Fruit fly (Drosophila melanogaster) whole organism, embryonic: Measurements from ENCODE around the gene CG32483.

Experiments used
- Atf3 ChIP-seq: fragments of 200-800 bp; sonication (Bioruptor generic); optimal IDR thresholded peaks from 3 replicates; lab custom pipeline; 2016; ENCODE audit warnings: missing biosample characterization, missing genetic modification characterization
- Atf6 ChIP-seq: fragments of 200-800 bp; sonication (Bioruptor generic); IDR thresholded peaks from 2 replicates; pipeline ENCODE4 v1.3.6; 2022; ENCODE audit warnings: missing biosample characterization, missing genetic modification characterization
- CG10274 ChIP-seq: fragments of 200-800 bp; sonication (Bioruptor generic); optimal IDR thresholded peaks from 3 replicates; lab custom pipeline; 2017; ENCODE audit warnings: missing biosample characterization, mild to moderate bottlenecking, missing genetic modification characterization
- CG10654 ChIP-seq: fragments of 200-800 bp; sonication (Bioruptor generic); optimal IDR thresholded peaks from 2 replicates; lab custom pipeline; 2016; ENCODE audit warnings: missing biosample characterization, missing genetic modification characterization
- CG12744 ChIP-seq: fragments of 200-800 bp; sonication (Bioruptor generic); optimal IDR thresholded peaks from 2 replicates; lab custom pipeline; 2016; ENCODE audit warnings: missing biosample characterization, missing genetic modification characterization
- CG14710 ChIP-seq: fragments of 200-800 bp; sonication (Bioruptor generic); optimal IDR thresholded peaks from 3 replicates; lab custom pipeline; 2019; ENCODE audit warnings: missing biosample characterization, mild to moderate bottlenecking, missing genetic modification characterization, moderate library complexity
- CG14860 ChIP-seq: fragments of 200-800 bp; sonication (Bioruptor generic); IDR thresholded peaks from 3 replicates; pipeline ENCODE4 v1.3.6; 2022; ENCODE audit warnings: missing biosample characterization, missing genetic modification characterization; ENCODE audit not compliant: partially characterized antibody
- CG17361 ChIP-seq: fragments of 200-800 bp; sonication (Bioruptor generic); IDR thresholded peaks from 3 replicates; pipeline ENCODE4 v1.3.6; 2022; ENCODE audit warnings: missing biosample characterization, missing genetic modification characterization
- CG2116 ChIP-seq: fragments of 200-800 bp; sonication (Bioruptor generic); optimal IDR thresholded peaks from 3 replicates; lab custom pipeline; 2018; ENCODE audit warnings: missing biosample characterization, mild to moderate bottlenecking, missing genetic modification characterization
- CG30403 ChIP-seq: fragments of 200-800 bp; sonication (Bioruptor generic); optimal IDR thresholded peaks from 3 replicates; lab custom pipeline; 2016; ENCODE audit warnings: missing biosample characterization, missing genetic modification characterization
- CG33557 ChIP-seq: fragments of 200-800 bp; sonication (Bioruptor generic); optimal IDR thresholded peaks from 2 replicates; lab custom pipeline; 2019; ENCODE audit warnings: missing biosample characterization, mild to moderate bottlenecking, missing genetic modification characterization, moderate library complexity
- CG34376 ChIP-seq: fragments of 200-800 bp; sonication (Bioruptor generic); optimal IDR thresholded peaks from 2 replicates; lab custom pipeline; 2018; ENCODE audit warnings: missing biosample characterization, mild to moderate bottlenecking, missing genetic modification characterization
- CG4404 ChIP-seq: fragments of 200-800 bp; sonication (Bioruptor generic); IDR thresholded peaks from 2 replicates; pipeline ENCODE4 v1.3.6; 2022; ENCODE audit warnings: missing biosample characterization, missing genetic modification characterization
- CG4424 ChIP-seq: fragments of 200-800 bp; sonication (Bioruptor generic); optimal IDR thresholded peaks from 3 replicates; lab custom pipeline; 2016; ENCODE audit warnings: missing biosample characterization, missing genetic modification characterization
- CG8478 ChIP-seq: fragments of >200 bp; optimal IDR thresholded peaks from 2 replicates; lab custom pipeline; 2018
- CG9797 ChIP-seq: fragments of 200-800 bp; sonication (Bioruptor generic); optimal IDR thresholded peaks from 3 replicates; lab custom pipeline; 2018; ENCODE audit warnings: missing biosample characterization, mild to moderate bottlenecking, missing genetic modification characterization
- CG9932 ChIP-seq: fragments of 200-800 bp; sonication (Bioruptor generic); IDR thresholded peaks from 2 replicates; pipeline ENCODE4 v1.3.6; 2022; ENCODE audit warnings: missing biosample characterization, missing genetic modification characterization
- Chrac-16 ChIP-seq: fragments of 200-800 bp; sonication (Bioruptor generic); optimal IDR thresholded peaks from 3 replicates; lab custom pipeline; 2016; ENCODE audit warnings: missing biosample characterization, missing genetic modification characterization
- CoRest ChIP-seq: fragments of 200-800 bp; sonication (Bioruptor generic); optimal IDR thresholded peaks from 3 replicates; lab custom pipeline; 2018; ENCODE audit warnings: missing biosample characterization, mild to moderate bottlenecking, missing genetic modification characterization, moderate library complexity
- Dek ChIP-seq: fragments of 200-800 bp; sonication (Bioruptor generic); optimal IDR thresholded peaks from 3 replicates; lab custom pipeline; 2019; ENCODE audit warnings: missing biosample characterization, mild to moderate bottlenecking, missing genetic modification characterization, moderate library complexity
- Drgx ChIP-seq: fragments of 200-800 bp; sonication (Bioruptor generic); IDR thresholded peaks from 2 replicates; pipeline ENCODE4 v1.3.6; 2022; ENCODE audit warnings: missing biosample characterization, missing genetic modification characterization
- E2f2 ChIP-seq: fragments of 200-800 bp; sonication (Bioruptor generic); IDR thresholded peaks from 2 replicates; pipeline ENCODE4 v1.3.6; 2022; ENCODE audit warnings: missing biosample characterization, missing genetic modification characterization
- Ets65A ChIP-seq: fragments of 200-800 bp; sonication (Bioruptor generic); peaks from one replicate; lab custom pipeline; 2016; ENCODE audit warnings: missing biosample characterization, missing genetic modification characterization
- Hand ChIP-seq: fragments of 200-800 bp; sonication (Bioruptor generic); optimal IDR thresholded peaks from 2 replicates; lab custom pipeline; 2017; ENCODE audit warnings: mild to moderate bottlenecking, missing biosample characterization, missing genetic modification reagents, missing genetic modification characterization
- HmgZ ChIP-seq: fragments of 200-800 bp; sonication (Bioruptor generic); optimal IDR thresholded peaks from 2 replicates; lab custom pipeline; 2018; ENCODE audit warnings: missing biosample characterization, mild to moderate bottlenecking, missing genetic modification characterization
- Jarid2 ChIP-seq: fragments of 200-800 bp; sonication (Bioruptor generic); optimal IDR thresholded peaks from 3 replicates; lab custom pipeline; 2017; ENCODE audit warnings: mild to moderate bottlenecking, missing biosample characterization, missing genetic modification reagents, missing genetic modification characterization
- Nf-YA ChIP-seq: fragments of 200-800 bp; sonication (Bioruptor generic); IDR thresholded peaks from 2 replicates; pipeline ENCODE4 v1.3.6; 2022; ENCODE audit warnings: missing biosample characterization, missing genetic modification characterization
- Oli ChIP-seq: fragments of 200-800 bp; sonication (Bioruptor generic); optimal IDR thresholded peaks from 2 replicates; lab custom pipeline; 2018; ENCODE audit warnings: missing biosample characterization, mild to moderate bottlenecking, missing genetic modification characterization, moderate library complexity
- Ptx1 ChIP-seq: fragments of 200-800 bp; sonication (Bioruptor generic); IDR thresholded peaks from 2 replicates; pipeline ENCODE4 v1.3.6; 2022; ENCODE audit warnings: missing biosample characterization, missing genetic modification characterization
- Vsx1 ChIP-seq: fragments of 200-800 bp; sonication (Bioruptor generic); optimal IDR thresholded peaks from 2 replicates; lab custom pipeline; 2017; ENCODE audit warnings: missing biosample characterization, mild to moderate bottlenecking, missing genetic modification characterization, missing genetic modification reagents
- Xrp1 ChIP-seq: fragments of 200-800 bp; sonication (Bioruptor generic); IDR thresholded peaks from 2 replicates; pipeline ENCODE4 v1.3.6; 2022; ENCODE audit warnings: missing biosample characterization, missing genetic modification characterization
- al ChIP-seq: fragments of 200-800 bp; sonication (Bioruptor generic); IDR thresholded peaks from 2 replicates; pipeline ENCODE4 v1.3.6; 2022; ENCODE audit warnings: missing biosample characterization, missing genetic modification characterization
- cas ChIP-seq: fragments of 200-800 bp; sonication (Bioruptor generic); IDR thresholded peaks from 2 replicates; pipeline ENCODE4 v1.3.6; 2022; ENCODE audit warnings: missing biosample characterization, missing genetic modification characterization
- chif ChIP-seq, 2 experiments: fragments of 200-800 bp; sonication (Bioruptor generic); optimal IDR thresholded peaks; 3 replicates each; lab custom pipeline; 2016; ENCODE audit warnings: missing biosample characterization in 2 of 2, missing genetic modification characterization in 2 of 2
- dm ChIP-seq: fragments of 200-800 bp; sonication (Bioruptor generic); optimal IDR thresholded peaks from 3 replicates; lab custom pipeline; 2016; ENCODE audit warnings: missing biosample characterization, missing genetic modification characterization
- emc ChIP-seq: fragments of 200-800 bp; sonication (Bioruptor generic); optimal IDR thresholded peaks from 2 replicates; lab custom pipeline; 2016; ENCODE audit warnings: missing biosample characterization, missing genetic modification characterization
- hb ChIP-seq: fragments of 200-800 bp; sonication (Bioruptor generic); IDR thresholded peaks from 3 replicates; pipeline ENCODE4 v1.3.6; 2022; ENCODE audit warnings: missing biosample characterization, missing genetic modification characterization; ENCODE audit not compliant: partially characterized antibody
- lmd ChIP-seq: fragments of 200-800 bp; sonication (Bioruptor generic); IDR thresholded peaks from 2 replicates; pipeline ENCODE4 v1.3.6; 2022; ENCODE audit warnings: missing biosample characterization, missing genetic modification characterization
- lola ChIP-seq, 3 experiments: fragments of >200 bp in 2 of 3; fragments of 200-800 bp in 1 of 3; sonication (Bioruptor generic) in 1 of 3; optimal IDR thresholded peaks; 2 replicates each; lab custom pipeline; 2017 to 2019; ENCODE audit warnings: missing biosample characterization in 3 of 3, missing genetic modification characterization in 3 of 3, mild to moderate bottlenecking in 1 of 3, moderate library complexity in 1 of 3
- nmo ChIP-seq: fragments of 200-800 bp; sonication (Bioruptor generic); optimal IDR thresholded peaks from 2 replicates; lab custom pipeline; 2018; ENCODE audit warnings: missing biosample characterization, mild to moderate bottlenecking, missing genetic modification characterization, moderate library complexity
- otp ChIP-seq: fragments of 200-800 bp; sonication (Bioruptor generic); IDR thresholded peaks from 3 replicates; pipeline ENCODE4, ENCODE4 v1.3.6; 2022; ENCODE audit warnings: missing biosample characterization, missing genetic modification characterization
- prd ChIP-seq, 3 experiments: fragments of >200 bp in 2 of 3; fragments of 200-800 bp in 1 of 3; sonication (Bioruptor generic) in 1 of 3; optimal IDR thresholded peaks in 2 of 3; IDR thresholded peaks in 1 of 3; 2 replicates in 2 of 3; 3 replicates in 1 of 3; pipeline versions ENCODE4 v1.3.6 to Lab custom; 2017 to 2022; ENCODE audit warnings: missing biosample characterization in 1 of 3, missing genetic modification characterization in 1 of 3
- rib ChIP-seq: fragments of 200-800 bp; sonication (Bioruptor generic); IDR thresholded peaks from 2 replicates; pipeline ENCODE4 v1.3.6; 2022; ENCODE audit warnings: missing biosample characterization, missing genetic modification characterization
- sisA ChIP-seq: fragments of 200-800 bp; sonication (Bioruptor generic); IDR thresholded peaks from 2 replicates; pipeline ENCODE4 v1.3.6; 2022; ENCODE audit warnings: missing biosample characterization, missing genetic modification characterization
- slp2 ChIP-seq: fragments of 200-800 bp; sonication (Bioruptor generic); optimal IDR thresholded peaks from 2 replicates; lab custom pipeline; 2016; ENCODE audit warnings: missing biosample characterization, missing genetic modification characterization
- so ChIP-seq: fragments of 200-800 bp; sonication (Bioruptor generic); IDR thresholded peaks from 3 replicates; pipeline ENCODE4 v1.3.6; 2022; ENCODE audit warnings: missing biosample characterization, missing genetic modification characterization
- tgo ChIP-seq: fragments of 200-800 bp; sonication (Bioruptor generic); IDR thresholded peaks from 3 replicates; pipeline ENCODE4 v1.3.6; 2022; ENCODE audit warnings: missing biosample characterization, missing genetic modification characterization
- tio ChIP-seq: fragments of 200-800 bp; sonication (Bioruptor generic); optimal IDR thresholded peaks from 2 replicates; lab custom pipeline; 2017; ENCODE audit warnings: missing biosample characterization, missing genetic modification characterization, inconsistent platforms
- vnd ChIP-seq: fragments of 200-800 bp; sonication (Bioruptor generic); IDR thresholded peaks from 3 replicates; pipeline ENCODE4 v1.3.6; 2022; ENCODE audit warnings: missing biosample characterization, missing genetic modification characterization; ENCODE audit not compliant: partially characterized antibody
- zen2 ChIP-seq: fragments of 200-800 bp; sonication (Bioruptor generic); IDR thresholded peaks from 3 replicates; pipeline ENCODE4 v1.3.6; 2022; ENCODE audit warnings: missing biosample characterization, missing genetic modification characterization; ENCODE audit not compliant: partially characterized antibody

Gene CG32483

DNA sequence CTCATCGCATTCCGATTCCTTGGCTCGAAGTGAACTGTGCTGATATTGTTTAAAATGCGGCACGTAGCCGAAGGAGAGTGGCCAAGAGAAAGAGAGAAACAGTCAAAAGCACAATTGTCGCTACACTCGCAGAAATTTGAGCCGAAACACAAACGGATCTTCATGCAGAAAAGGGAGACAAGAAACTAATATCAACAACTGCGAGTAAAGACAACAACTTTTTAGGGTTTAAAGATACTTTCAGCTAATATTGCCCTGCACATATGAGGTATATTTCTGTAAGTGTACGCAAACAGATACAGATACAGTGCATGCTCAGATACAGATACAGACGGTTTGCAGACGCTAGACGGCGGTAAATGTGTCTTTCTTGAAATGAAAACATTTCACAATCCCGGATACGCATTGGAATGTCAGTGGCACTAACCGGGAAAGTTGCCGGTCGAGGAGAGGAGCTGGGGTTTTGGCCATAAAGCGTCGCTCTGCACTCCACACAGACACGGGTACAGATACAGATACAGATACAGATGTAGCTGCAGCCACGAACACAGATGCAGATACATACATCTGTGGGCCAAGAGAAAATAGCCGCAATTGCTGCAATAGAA is 45.7 kb downstream of the CG32483 start (continued):
- peak; percentile 81 for TF ChIP-seq CoRest (tag; lab: Kevin White, UChicago)
- TF ChIP-seq CG34376 (GFP tag; lab: Kevin White, UChicago), result no peak
- TF ChIP-seq CG10654 (GFP tag; lab: Kevin White, UChicago), result peak; percentile 83
- TF ChIP-seq Xrp1 (GFP tag; lab: Robert Waterston, UW), result peak; percentile 95
- peak; percentile 46 for TF ChIP-seq CG2116 (GFP tag; lab: Kevin White, UChicago)
- TF ChIP-seq CG10274 (GFP tag; lab: Kevin White, UChicago), result peak; percentile 58
- TF ChIP-seq lola (GFP tag; optimal IDR thresholded peaks at IDR 0.05; lab: Kevin White, UChicago), result peak in 1 of 3 experiments; percentile 69
- TF ChIP-seq CG4424 (GFP tag; lab: Kevin White, UChicago), result peak; percentile 91
- no peak for TF ChIP-seq CG8478
- peak; percentile 91 for TF ChIP-seq so (GFP tag; lab: Robert Waterston, UW)
- TF ChIP-seq CG4404 (GFP tag; lab: Robert Waterston, UW), result peak; percentile 40; the same call in 1 of the 2 replicates
- peak; percentile 19 for TF ChIP-seq Hand (GFP tag; lab: Kevin White, UChicago)
- TF ChIP-seq HmgZ (tag; lab: Kevin White, UChicago), result peak; percentile 77
- peak; percentile 70 for TF ChIP-seq CG12744
- peak; percentile 59; the same call in 1 of the 2 replicates for TF ChIP-seq Nf-YA (GFP tag; lab: Robert Waterston, UW)
- TF ChIP-seq slp2 (GFP tag; lab: Kevin White, UChicago), result peak; percentile 88
- no peak for TF ChIP-seq CG9797 (GFP tag; lab: Kevin White, UChicago)
- TF ChIP-seq nmo, result peak; percentile 86
- no peak for TF ChIP-seq cas (GFP tag; lab: Robert Waterston, UW)
- peak; percentile 75 for TF ChIP-seq Vsx1 (GFP tag; lab: Kevin White, UChicago)
- TF ChIP-seq CG14860, result no peak
- TF ChIP-seq Ptx1 (GFP tag; lab: Robert Waterston, UW), result peak; percentile 92
- TF ChIP-seq Ets65A (GFP tag; lab: Kevin White, UChicago), result peak; percentile 94
- no peak for TF ChIP-seq rib
- peak; percentile 2 for TF ChIP-seq CG33557 (GFP tag; lab: Kevin White, UChicago)
- TF ChIP-seq vnd (GFP tag; lab: Robert Waterston, UW), result no peak
- peak; percentile 94 for TF ChIP-seq Drgx
- peak; percentile 63 for TF ChIP-seq E2f2
- TF ChIP-seq CG30403 (GFP tag; lab: Kevin White, UChicago), result peak; percentile 89
- TF ChIP-seq emc (GFP tag; lab: Kevin White, UChicago), result peak; percentile 47
- TF ChIP-seq prd (optimal IDR thresholded peaks at IDR 0.05; lab: Kevin White, UChicago), result no peak
- peak; percentile 92 for TF ChIP-seq prd (GFP tag; IDR thresholded peaks at IDR 0.05; lab: Robert Waterston, UW)
- peak; percentile 85 for TF ChIP-seq tgo (GFP tag; lab: Robert Waterston, UW)
- TF ChIP-seq CG9932 (GFP tag; lab: Robert Waterston, UW), result peak; percentile 51
- peak; percentile 80 for TF ChIP-seq CG14710 (tag; lab: Kevin White, UChicago)
- TF ChIP-seq sisA, result peak; percentile 94
- no peak for TF ChIP-seq tio (GFP tag; lab: Kevin White, UChicago)
- TF ChIP-seq Dek (tag; lab: Kevin White, UChicago), result peak; percentile 69
- TF ChIP-seq otp (GFP tag; lab: Robert Waterston, UW), result peak; percentile 90
- peak; percentile 65 for TF ChIP-seq Jarid2 (GFP tag; lab: Kevin White, UChicago)
- TF ChIP-seq CG17361 (GFP tag; lab: Robert Waterston, UW), result peak; percentile 82
- TF ChIP-seq lmd (GFP tag; lab: Robert Waterston, UW), result peak; percentile 81
- TF ChIP-seq al (GFP tag; lab: Robert Waterston, UW), result peak; percentile 62
- peak; percentile 92 to 94 for TF ChIP-seq chif (GFP tag; optimal IDR thresholded peaks at IDR 0.05; lab: Kevin White, UChicago)
- peak; percentile 64; the same call in 1 of the 2 replicates for TF ChIP-seq Atf6 (GFP tag; lab: Robert Waterston, UW)
- TF ChIP-seq Atf3 (GFP tag; lab: Kevin White, UChicago), result peak; percentile 82
- peak; percentile 90 for TF ChIP-seq Oli (tag; lab: Kevin White, UChicago)
- TF ChIP-seq hb, result no peak
- TF ChIP-seq dm (GFP tag; lab: Kevin White, UChicago), result peak; percentile 68
- no peak for TF ChIP-seq zen2 (GFP tag; lab: Robert Waterston, UW)
- TF ChIP-seq Chrac-16 (GFP tag; lab: Kevin White, UChicago), result peak; percentile 83
